Worm (Caenorhabditis elegans): Measurements from ENCODE around the gene Y22D7AL.9.

Gene Y22D7AL.9

DNA sequence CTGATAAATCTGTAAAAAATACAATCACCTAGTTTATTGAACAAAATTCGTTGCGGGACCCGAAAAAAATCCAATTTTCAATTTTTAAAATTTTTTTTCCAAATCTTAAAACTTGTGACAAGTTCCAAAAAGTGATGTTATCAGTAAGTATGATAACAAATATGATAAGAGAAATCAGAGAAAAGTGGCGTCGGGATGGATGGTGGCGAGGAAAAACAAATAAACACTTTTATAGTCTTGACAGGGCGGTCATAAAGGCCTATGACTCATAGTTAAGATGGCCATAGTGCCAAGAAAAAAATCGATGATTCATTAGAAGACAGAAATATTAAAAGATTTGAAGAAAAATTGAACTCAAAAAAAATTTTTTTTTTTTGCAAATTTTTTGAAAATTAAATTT lies 11.2 kb downstream of the Y22D7AL.9 start:
- TF ChIP-seq set-16 (GFP tag; IDR thresholded peaks at IDR 0.05) (no peak), nhr-28 (tag; optimal IDR thresholded peaks at IDR 0.05) (peak; percentile 83), dve-1 (tag; optimal IDR thresholded peaks at IDR 0.05; ENCODE audit: insufficient read depth) (peak; percentile 81), jun-1 (tag; optimal IDR thresholded peaks at IDR 0.05) (no peak), tra-1 (GFP tag; IDR thresholded peaks at IDR 0.05) (0 out of 2 replicates have a peak, but pooled peaks have one; percentile 20), mdt-29 (GFP tag; IDR thresholded peaks at IDR 0.05) (no peak), pqm-1 (tag; optimal IDR thresholded peaks at IDR 0.05) (peak; percentile 67), hlh-11 (tag; optimal IDR thresholded peaks at IDR 0.05) (peak; percentile 37), T20F7.1 (GFP tag; optimal IDR thresholded peaks at IDR 0.05) (peak; percentile 9), nhr-77 (tag; optimal IDR thresholded peaks at IDR 0.05) (peak; percentile 38), D1046.2 (GFP tag; IDR thresholded peaks at IDR 0.05) (no peak), lin-13 (GFP tag; optimal IDR thresholded peaks at IDR 0.05) (peak; percentile 44), lin-29 (GFP tag; IDR thresholded peaks at IDR 0.05) (no peak), daf-16 (GFP tag; optimal IDR thresholded peaks at IDR 0.05) (no peak), daf-16 (tag; optimal IDR thresholded peaks at IDR 0.05) (peak; percentile 93), mdl-1 (tag; optimal IDR thresholded peaks at IDR 0.05) (no peak), nhr-6 (tag; optimal IDR thresholded peaks at IDR 0.05) (peak; percentile 44), php-3 (GFP tag; IDR thresholded peaks at IDR 0.05) (peak; percentile 84), pha-4 (GFP tag; IDR thresholded peaks at IDR 0.05) (no peak), pha-4 (tag; optimal IDR thresholded peaks at IDR 0.05) (peak; percentile 20), lir-3 (tag; optimal IDR thresholded peaks at IDR 0.05) (no peak), dmd-6 (GFP tag; IDR thresholded peaks at IDR 0.05) (peak; percentile 47), hlh-30 (tag; optimal IDR thresholded peaks at IDR 0.05; ENCODE audit: insufficient read depth) (peak; percentile 50), daf-19 (GFP tag; conservative IDR thresholded peaks at IDR 0.05) (no peak)

DNA sequence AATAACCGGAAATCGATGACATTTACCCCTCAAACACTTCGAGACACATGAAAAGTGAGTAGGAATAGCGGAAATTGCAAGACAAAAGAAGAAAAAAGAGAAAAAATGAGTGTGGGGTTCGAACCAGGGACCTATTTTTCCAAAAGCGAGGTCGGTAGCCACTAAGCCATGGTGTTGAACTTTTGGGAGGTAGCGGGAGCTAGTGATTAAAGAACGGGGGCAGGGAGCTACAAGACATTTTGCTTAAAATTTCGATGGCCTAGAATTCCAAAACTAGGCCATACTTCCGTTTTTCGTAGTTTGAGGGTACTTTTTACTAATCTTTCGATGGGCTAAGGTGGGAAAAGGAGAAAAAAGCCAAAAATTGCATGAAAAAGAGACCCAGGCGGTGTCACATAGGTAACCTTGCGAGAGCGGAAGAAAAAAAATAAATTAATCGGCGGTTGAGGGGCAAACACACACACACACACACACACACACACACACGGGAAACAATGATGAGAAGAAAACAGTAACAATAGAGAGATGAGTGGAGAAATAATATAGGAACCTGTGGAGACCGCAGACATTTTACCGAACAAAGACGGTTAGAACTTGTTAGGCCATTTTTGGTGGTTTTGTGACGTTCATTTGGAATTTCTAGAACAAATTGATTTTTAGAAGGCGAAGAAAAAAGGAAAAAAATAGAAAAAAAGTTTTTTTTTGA lies 12.2 kb downstream of the Y22D7AL.9 start:
- TF ChIP-seq mdt-29 (GFP tag; IDR thresholded peaks at IDR 0.05), result peak; percentile 85
- peak; percentile 76 for TF ChIP-seq duxl-1 (tag; optimal IDR thresholded peaks at IDR 0.05; ENCODE audit: poor library complexity)
- TF ChIP-seq dmd-8 (GFP tag; IDR thresholded peaks at IDR 0.05), result peak; percentile 95
- TF ChIP-seq rbr-2 (tag; optimal IDR thresholded peaks at IDR 0.05), result peak; percentile 35
- no peak for TF ChIP-seq saeg-2 (GFP tag; IDR thresholded peaks at IDR 0.05)
- TF ChIP-seq egl-27 (tag; optimal IDR thresholded peaks at IDR 0.05), result no peak
- no peak for TF ChIP-seq jun-1 (tag; optimal IDR thresholded peaks at IDR 0.05)
- TF ChIP-seq spr-1 (tag; optimal IDR thresholded peaks at IDR 0.05), result peak; percentile 45
- peak; percentile 92 for TF ChIP-seq aha-1 (tag)
- no peak for TF ChIP-seq ceh-32 (tag; optimal IDR thresholded peaks at IDR 0.05; ENCODE audit: poor library complexity)
- peak; percentile 22 to 79 for TF ChIP-seq daf-16 (GFP tag; optimal IDR thresholded peaks at IDR 0.05)
- peak; percentile 15 for TF ChIP-seq daf-16 (tag; optimal IDR thresholded peaks at IDR 0.05)
- TF ChIP-seq nhr-237 (tag; optimal IDR thresholded peaks at IDR 0.05), result no peak
- TF ChIP-seq set-16 (GFP tag; IDR thresholded peaks at IDR 0.05), result no peak
- no peak for TF ChIP-seq ztf-11 (tag; optimal IDR thresholded peaks at IDR 0.05)
- TF ChIP-seq nhr-28 (tag; optimal IDR thresholded peaks at IDR 0.05), result peak; percentile 53
- TF ChIP-seq D1046.2 (GFP tag; IDR thresholded peaks at IDR 0.05), result peak; percentile 78
- peak; percentile 90 for TF ChIP-seq tra-1 (GFP tag; IDR thresholded peaks at IDR 0.05)
- peak; percentile 72 for TF ChIP-seq ctbp-1 (GFP tag; IDR thresholded peaks at IDR 0.05)
- no peak for TF ChIP-seq snpc-4 (tag; optimal IDR thresholded peaks at IDR 0.05)
- peak; percentile 70 for TF ChIP-seq lir-3 (tag; optimal IDR thresholded peaks at IDR 0.05)
- TF ChIP-seq ama-1 (optimal IDR thresholded peaks at IDR 0.05), result no peak
- peak; percentile 68 for TF ChIP-seq Y5F2A.4 (GFP tag; optimal IDR thresholded peaks at IDR 0.05)
- TF ChIP-seq mes-2 (tag; optimal IDR thresholded peaks at IDR 0.05; ENCODE audit: poor library complexity, severe bottlenecking), result peak; percentile 85
- peak; percentile 48 for TF ChIP-seq mxl-3 (GFP tag; optimal IDR thresholded peaks at IDR 0.05)
- TF ChIP-seq zag-1 (tag; optimal IDR thresholded peaks at IDR 0.05), result no peak
- TF ChIP-seq F49E8.2 (tag; optimal IDR thresholded peaks at IDR 0.05; ENCODE audit: borderline replicate concordance), result no peak
- TF ChIP-seq ceh-62 (tag; optimal IDR thresholded peaks at IDR 0.05), result no peak
- TF ChIP-seq dpl-1 (GFP tag; optimal IDR thresholded peaks at IDR 0.05), result no peak
- TF ChIP-seq nhr-11 (tag; optimal IDR thresholded peaks at IDR 0.05), result no peak
- no peak for TF ChIP-seq fkh-10 (GFP tag; optimal IDR thresholded peaks at IDR 0.05)
- peak; percentile 82 for TF ChIP-seq nhr-42 (GFP tag; IDR thresholded peaks at IDR 0.05)
- peak; percentile 61 for TF ChIP-seq nhr-41 (GFP tag; IDR thresholded peaks at IDR 0.05)
- peak; percentile 78 for TF ChIP-seq arid-1 (GFP tag; conservative IDR thresholded peaks at IDR 0.05)
